In genomic region chr2L:8319858-8320525, dm6 we compare ENCODE assay signal across 5 fruit fly cellular contexts.
TF ChIP-seq lines count a peak whose summit lies in the region.

TSS of gene mtsh (minus strand) at chr2L:8319908.
TSS of gene strat (plus strand) at chr2L:8320328.

- TF ChIP-seq CTCF in whole organism, embryonic (GFP tag; optimal IDR thresholded peaks at IDR 0.05; lab: Kevin White, UChicago) = no peak

TF ChIP-seq in whole organism, adult, 20 proteins besides CTCF, POLR2A, EP300 and RAD21 (continues in another document):
- peak; percentile 65 for TF ChIP-seq CG7045 (GFP tag; optimal IDR thresholded peaks at IDR 0.05; lab: Kevin White, UChicago)
- TF ChIP-seq CG1620 (GFP tag; optimal IDR thresholded peaks at IDR 0.05; lab: Kevin White, UChicago) = peak; percentile 50
- no peak for TF ChIP-seq kay (GFP tag; lab: Kevin White, UChicago; ENCODE audit: borderline replicate concordance)
- TF ChIP-seq tj (GFP tag; optimal IDR thresholded peaks at IDR 0.05; lab: Kevin White, UChicago) = peak; percentile 58
- no peak for TF ChIP-seq Hr96 (GFP tag; optimal IDR thresholded peaks at IDR 0.05; lab: Kevin White, UChicago)
- TF ChIP-seq Mnt (GFP tag; optimal IDR thresholded peaks at IDR 0.05; lab: Kevin White, UChicago) = peak; percentile 60
- TF ChIP-seq CG33017 (tag; optimal IDR thresholded peaks at IDR 0.05; lab: Kevin White, UChicago) = peak; percentile 32
- no peak for TF ChIP-seq Clk (GFP tag; optimal IDR thresholded peaks at IDR 0.05; lab: Kevin White, UChicago)
- peak; percentile 63 for TF ChIP-seq CG14711 (tag; optimal IDR thresholded peaks at IDR 0.05; lab: Kevin White, UChicago)
- peak; percentile 68 for TF ChIP-seq CG11617 (GFP tag; optimal IDR thresholded peaks at IDR 0.05; lab: Kevin White, UChicago)
- TF ChIP-seq CG12768 (GFP tag; optimal IDR thresholded peaks at IDR 0.05; lab: Kevin White, UChicago) = peak; percentile 61
- peak; percentile 66 for TF ChIP-seq CG7101 (tag; optimal IDR thresholded peaks at IDR 0.05; lab: Kevin White, UChicago)
- peak; percentile 47 for TF ChIP-seq ovo (GFP tag; optimal IDR thresholded peaks at IDR 0.05; lab: Kevin White, UChicago)
- no peak for TF ChIP-seq CG5204 (GFP tag; optimal IDR thresholded peaks at IDR 0.05; lab: Kevin White, UChicago)
- no peak for TF ChIP-seq toe (GFP tag; optimal IDR thresholded peaks at IDR 0.05; lab: Kevin White, UChicago)
- peak; percentile 60 for TF ChIP-seq pad (GFP tag; optimal IDR thresholded peaks at IDR 0.05; lab: Kevin White, UChicago)
- TF ChIP-seq cic (GFP tag; optimal IDR thresholded peaks at IDR 0.05; lab: Kevin White, UChicago) = peak; percentile 53
- TF ChIP-seq cnc (optimal IDR thresholded peaks at IDR 0.05; lab: Kevin White, UChicago) = no peak

TF ChIP-seq in whole organism, embryonic, 481 proteins besides CTCF, POLR2A, EP300 and RAD21 (continues in another document):
- TF ChIP-seq CG9932 (GFP tag; IDR thresholded peaks at IDR 0.05; lab: Robert Waterston, UW) = no peak
- TF ChIP-seq sisA (GFP tag; IDR thresholded peaks at IDR 0.05; lab: Robert Waterston, UW) = no peak
- TF ChIP-seq CG4328 (GFP tag; optimal IDR thresholded peaks at IDR 0.05; lab: Kevin White, UChicago) = peak; percentile 66
- peak; percentile 49 for TF ChIP-seq Hsf (GFP tag; optimal IDR thresholded peaks at IDR 0.05; lab: Kevin White, UChicago)
- peak; percentile 28 for TF ChIP-seq CG3065 (GFP tag; optimal IDR thresholded peaks at IDR 0.05; lab: Kevin White, UChicago)
- TF ChIP-seq Xrp1 (GFP tag; IDR thresholded peaks at IDR 0.05; lab: Robert Waterston, UW) = peak; percentile 37; the same call in 1 of the 2 replicates
- TF ChIP-seq ash1 (GFP tag; optimal IDR thresholded peaks at IDR 0.05; lab: Kevin White, UChicago) = peak; percentile 8
- no peak for TF ChIP-seq mld (GFP tag; IDR thresholded peaks at IDR 0.05; lab: Robert Waterston, UW; ENCODE audit: partially characterized antibody)
- TF ChIP-seq exex (tag; optimal IDR thresholded peaks at IDR 0.05; lab: Kevin White, UChicago) = peak; percentile 44
- TF ChIP-seq abd-A (tag; optimal IDR thresholded peaks at IDR 0.05; lab: Kevin White, UChicago) = no peak
- TF ChIP-seq CG7372 (GFP tag; IDR thresholded peaks at IDR 0.05; lab: Robert Waterston, UW) = 0 out of 2 replicates have a peak, but pooled peaks have one; percentile 8
- TF ChIP-seq jumu (GFP tag; optimal IDR thresholded peaks at IDR 0.05; lab: Kevin White, UChicago) = no peak
- peak; percentile 51 for TF ChIP-seq CG1792 (GFP tag; optimal IDR thresholded peaks at IDR 0.05; lab: Kevin White, UChicago)
- TF ChIP-seq CG14667 (GFP tag; IDR thresholded peaks at IDR 0.05; lab: Robert Waterston, UW) = no peak
- no peak for TF ChIP-seq Ravus (GFP tag; IDR thresholded peaks at IDR 0.05; lab: Robert Waterston, UW)
- no peak for TF ChIP-seq CG10431 (GFP tag; optimal IDR thresholded peaks at IDR 0.05; lab: Kevin White, UChicago)
- TF ChIP-seq ap (GFP tag; IDR thresholded peaks at IDR 0.05; lab: Robert Waterston, UW) = no peak
- TF ChIP-seq CG6791 (GFP tag; IDR thresholded peaks at IDR 0.05; lab: Robert Waterston, UW; ENCODE audit: partially characterized antibody) = peak; percentile 78

TF ChIP-seq in whole organism, prepupa, 60 proteins besides CTCF, POLR2A, EP300 and RAD21 (continues in another document):
- TF ChIP-seq topi (GFP tag; optimal IDR thresholded peaks at IDR 0.05; lab: Kevin White, UChicago) (peak; percentile 65), lz (GFP tag; optimal IDR thresholded peaks at IDR 0.05; lab: Kevin White, UChicago) (peak; percentile 47), eg (GFP tag; IDR thresholded peaks at IDR 0.05; lab: Robert Waterston, UW) (peak; percentile 53; the same call in 2 of the 3 replicates), CG3032 (tag; optimal IDR thresholded peaks at IDR 0.05; lab: Kevin White, UChicago) (peak; percentile 2), fd85E (GFP tag; optimal IDR thresholded peaks at IDR 0.05; lab: Kevin White, UChicago) (no peak), Gug (GFP tag; IDR thresholded peaks at IDR 0.05; lab: Robert Waterston, UW) (no peak), Sox102F (GFP tag; optimal IDR thresholded peaks at IDR 0.05; lab: Kevin White, UChicago) (no peak), fd59A (GFP tag; optimal IDR thresholded peaks at IDR 0.05; lab: Kevin White, UChicago) (no peak), dsx (GFP tag; optimal IDR thresholded peaks at IDR 0.05; lab: Kevin White, UChicago; ENCODE audit: poor library complexity, severe bottlenecking) (peak; percentile 85), CG10631 (GFP tag; optimal IDR thresholded peaks at IDR 0.05; lab: Kevin White, UChicago) (peak; percentile 3), Hr4 (GFP tag; optimal IDR thresholded peaks at IDR 0.05; lab: Kevin White, UChicago) (no peak), cyc (GFP tag; optimal IDR thresholded peaks at IDR 0.05; lab: Kevin White, UChicago) (peak; percentile 58), Sox14 (GFP tag; optimal IDR thresholded peaks at IDR 0.05; lab: Kevin White, UChicago) (no peak), CG32006 (GFP tag; optimal IDR thresholded peaks at IDR 0.05; lab: Kevin White, UChicago) (no peak), achi (GFP tag; optimal IDR thresholded peaks at IDR 0.05; lab: Kevin White, UChicago) (peak; percentile 32), vri (GFP tag; optimal IDR thresholded peaks at IDR 0.05; lab: Kevin White, UChicago) (no peak), CG9139 (GFP tag; optimal IDR thresholded peaks at IDR 0.05; lab: Kevin White, UChicago) (peak; percentile 6), Ets21C (GFP tag; optimal IDR thresholded peaks at IDR 0.05; lab: Kevin White, UChicago) (no peak), CG6792 (GFP tag; optimal IDR thresholded peaks at IDR 0.05; lab: Kevin White, UChicago) (no peak), Met (GFP tag; optimal IDR thresholded peaks at IDR 0.05; lab: Kevin White, UChicago) (no peak)

TF ChIP-seq in whole organism, pupa, 21 proteins besides CTCF, POLR2A, EP300 and RAD21:
- TF ChIP-seq CG8301 (tag; optimal IDR thresholded peaks at IDR 0.05; lab: Kevin White, UChicago) (no peak), CG8159 (tag; optimal IDR thresholded peaks at IDR 0.05; lab: Kevin White, UChicago) (no peak), CG12605 (GFP tag; IDR thresholded peaks at IDR 0.05; lab: Robert Waterston, UW) (no peak), CG34367 (tag; optimal IDR thresholded peaks at IDR 0.05; lab: Kevin White, UChicago) (peak; percentile 3), CG10348 (GFP tag; IDR thresholded peaks at IDR 0.05; lab: Robert Waterston, UW) (no peak), CG4496 (GFP tag; IDR thresholded peaks at IDR 0.05; lab: Robert Waterston, UW) (peak; percentile 76), CG15710 (tag; optimal IDR thresholded peaks at IDR 0.05; lab: Kevin White, UChicago) (peak; percentile 23), EcR (GFP tag; optimal IDR thresholded peaks at IDR 0.05; lab: Kevin White, UChicago) (no peak), CG14655 (GFP tag; optimal IDR thresholded peaks at IDR 0.05; lab: Kevin White, UChicago) (no peak), Ets98B (GFP tag; IDR thresholded peaks at IDR 0.05; lab: Robert Waterston, UW) (no peak), gl (tag; optimal IDR thresholded peaks at IDR 0.05; lab: Kevin White, UChicago) (peak; percentile 41), D1 (tag; optimal IDR thresholded peaks at IDR 0.05; lab: Kevin White, UChicago) (no peak), Snoo (tag; optimal IDR thresholded peaks at IDR 0.05; lab: Kevin White, UChicago) (peak; percentile 22), Pif1B (GFP tag; optimal IDR thresholded peaks at IDR 0.05; lab: Kevin White, UChicago) (no peak), Pif1A (GFP tag; optimal IDR thresholded peaks at IDR 0.05; lab: Kevin White, UChicago) (no peak), rn (GFP tag; IDR thresholded peaks at IDR 0.05; lab: Robert Waterston, UW) (no peak), CG32121 (GFP tag; IDR thresholded peaks at IDR 0.05; lab: Robert Waterston, UW) (no peak; the same call in 1 of the 2 replicates), CG9948 (tag; optimal IDR thresholded peaks at IDR 0.05; lab: Kevin White, UChicago) (no peak), CG13204 (GFP tag; optimal IDR thresholded peaks at IDR 0.05; lab: Kevin White, UChicago) (no peak), CG17806 (tag; optimal IDR thresholded peaks at IDR 0.05; lab: Kevin White, UChicago) (peak; percentile 34), fd96Ca (GFP tag; IDR thresholded peaks at IDR 0.05; lab: Robert Waterston, UW) (no peak)

TF ChIP-seq in whole organism, wandering third instar larva, 38 proteins besides CTCF, POLR2A, EP300 and RAD21:
- TF ChIP-seq Abd-B (GFP tag; optimal IDR thresholded peaks at IDR 0.05; lab: Kevin White, UChicago) (no peak), ey (GFP tag; optimal IDR thresholded peaks at IDR 0.05; lab: Kevin White, UChicago) (peak; percentile 11), rgr (GFP tag; optimal IDR thresholded peaks at IDR 0.05; lab: Kevin White, UChicago) (peak; percentile 63), dmrt93B (GFP tag; optimal IDR thresholded peaks at IDR 0.05; lab: Kevin White, UChicago) (peak; percentile 33), CrebA (GFP tag; optimal IDR thresholded peaks at IDR 0.05; lab: Kevin White, UChicago; ENCODE audit: borderline replicate concordance) (no peak), foxo (GFP tag; optimal IDR thresholded peaks at IDR 0.05; lab: Kevin White, UChicago) (peak in 1 of 2 experiments; percentile 64), CG9705 (GFP tag; optimal IDR thresholded peaks at IDR 0.05; lab: Kevin White, UChicago) (peak; percentile 78), jim (GFP tag; optimal IDR thresholded peaks at IDR 0.05; lab: Kevin White, UChicago) (no peak), psq (GFP tag; optimal IDR thresholded peaks at IDR 0.05; lab: Kevin White, UChicago) (peak; percentile 42), Hr83 (GFP tag; optimal IDR thresholded peaks at IDR 0.05; lab: Kevin White, UChicago; ENCODE audit: poor library complexity, severe bottlenecking) (peak; percentile 53), Sp1 (GFP tag; optimal IDR thresholded peaks at IDR 0.05; lab: Kevin White, UChicago) (peak; percentile 57), Hr78 (GFP tag; optimal IDR thresholded peaks at IDR 0.05; lab: Kevin White, UChicago) (no peak), fru (GFP tag; optimal IDR thresholded peaks at IDR 0.05; lab: Kevin White, UChicago) (no peak), OdsH (GFP tag; optimal IDR thresholded peaks at IDR 0.05; lab: Kevin White, UChicago) (peak; percentile 52)
